Worm (Caenorhabditis elegans): Measurements from ENCODE around the gene Y56A3A.31.

Gene Y56A3A.31

DNA sequence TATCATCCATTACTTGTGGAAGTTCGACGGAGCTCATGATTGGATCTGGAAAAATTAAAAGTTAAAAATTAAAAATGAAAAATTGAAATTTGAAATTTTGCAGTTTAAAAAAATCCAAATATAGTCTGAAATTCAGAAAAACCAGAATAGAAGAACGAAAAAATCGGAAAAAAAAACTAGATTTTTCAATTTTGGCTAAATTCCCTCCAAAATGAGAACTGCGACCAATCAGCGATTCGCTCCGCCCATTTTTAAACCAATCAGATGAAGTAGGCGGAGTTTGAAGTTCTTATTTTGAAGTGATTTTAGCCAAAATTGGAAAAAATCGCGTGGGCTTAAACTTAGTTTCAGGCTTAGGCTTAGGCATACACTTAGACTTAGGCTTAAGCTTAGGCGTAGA lies 27.3 kb upstream of the Y56A3A.31 start, which contains the start of gene Y56A3A.7:
TSS of gene Y56A3A.7 (minus strand) at position 47 of the 400 bp plus-strand sequence.
- TF ChIP-seq lsy-2 (tag; optimal IDR thresholded peaks at IDR 0.05) (no peak), snpc-4 (tag; optimal IDR thresholded peaks at IDR 0.05) (no peak), bed-3 (GFP tag; optimal IDR thresholded peaks at IDR 0.05) (no peak), ztf-11 (tag; optimal IDR thresholded peaks at IDR 0.05) (no peak)

DNA sequence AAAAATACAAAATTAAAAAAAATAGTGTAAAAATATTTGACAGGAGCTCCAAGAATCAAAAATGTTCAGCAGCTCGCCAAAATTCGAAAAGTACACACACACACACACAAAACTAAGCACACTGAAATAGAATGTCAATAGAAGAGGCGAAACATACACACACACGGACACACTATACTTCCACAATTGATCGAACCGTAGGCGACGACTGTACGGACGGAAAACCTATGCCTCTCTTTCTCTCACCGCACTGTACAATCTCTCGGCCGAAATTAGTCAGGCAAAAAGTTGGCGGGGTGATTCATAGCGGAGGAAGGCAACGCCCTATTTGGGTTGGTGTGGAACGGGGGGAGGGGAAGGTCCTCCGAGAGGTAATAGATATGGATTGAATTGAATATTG lies 26.8 kb upstream of the Y56A3A.31 start:
- TF ChIP-seq pha-4 (tag; optimal IDR thresholded peaks at IDR 0.05): peak; percentile 90
- TF ChIP-seq nhr-237 (tag; optimal IDR thresholded peaks at IDR 0.05): no peak

DNA sequence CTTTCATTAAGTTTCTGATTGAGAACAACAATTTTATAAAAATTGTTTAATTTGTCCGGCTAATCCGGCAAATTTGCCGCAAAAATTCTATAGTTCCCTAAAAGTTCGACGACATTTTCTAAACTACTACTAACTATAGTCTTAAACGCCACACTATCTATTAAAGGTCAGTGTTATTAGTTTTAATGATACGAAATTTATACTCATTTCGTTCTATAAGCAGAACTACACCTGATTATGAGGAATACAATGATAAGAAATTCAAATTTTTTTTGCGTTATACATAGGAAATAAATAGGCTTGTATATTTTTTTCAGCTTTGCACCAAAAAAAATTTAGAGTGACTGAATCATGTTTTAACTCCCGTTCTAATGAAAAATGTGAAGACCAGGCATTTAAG lies 25.8 kb upstream of the Y56A3A.31 start:
- TF ChIP-seq nhr-237 (tag; optimal IDR thresholded peaks at IDR 0.05): no peak

DNA sequence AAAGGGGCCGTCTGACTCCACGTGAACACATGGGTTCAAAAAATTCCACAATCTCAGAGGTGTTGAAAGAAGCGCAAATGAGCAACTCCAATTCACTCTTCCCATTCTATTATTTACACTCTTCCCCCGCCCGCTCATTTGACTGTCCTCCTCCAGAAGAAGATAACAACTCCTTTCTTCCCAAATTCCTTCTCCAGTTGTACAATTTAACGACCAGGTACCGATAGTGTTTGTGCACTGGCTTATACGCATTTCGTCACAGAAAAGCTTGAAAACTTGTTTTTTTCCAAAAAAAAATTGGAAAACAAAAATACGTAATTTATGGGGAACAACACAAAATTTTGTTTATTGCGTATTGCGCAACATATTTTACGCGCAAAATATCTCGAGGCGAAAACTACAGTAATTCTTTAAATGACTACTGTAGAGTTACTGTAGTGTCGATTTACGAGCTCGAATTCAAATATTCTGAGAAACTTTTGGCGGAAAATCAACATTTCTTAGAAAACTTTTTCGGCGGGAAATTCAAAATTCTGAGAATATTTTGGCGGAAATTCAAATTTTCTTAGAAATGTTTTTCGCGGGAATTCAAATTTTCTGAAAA lies 24.9 kb upstream of the Y56A3A.31 start:
- no peak for TF ChIP-seq ces-1 (GFP tag; optimal IDR thresholded peaks at IDR 0.05)
- no peak for TF ChIP-seq flh-1 (GFP tag; optimal IDR thresholded peaks at IDR 0.05)
- peak; percentile 53 for TF ChIP-seq zip-8 (tag; optimal IDR thresholded peaks at IDR 0.05)
- TF ChIP-seq cnd-1 (tag; optimal IDR thresholded peaks at IDR 0.05): no peak
- no peak for TF ChIP-seq nhr-2 (tag; optimal IDR thresholded peaks at IDR 0.05)

DNA sequence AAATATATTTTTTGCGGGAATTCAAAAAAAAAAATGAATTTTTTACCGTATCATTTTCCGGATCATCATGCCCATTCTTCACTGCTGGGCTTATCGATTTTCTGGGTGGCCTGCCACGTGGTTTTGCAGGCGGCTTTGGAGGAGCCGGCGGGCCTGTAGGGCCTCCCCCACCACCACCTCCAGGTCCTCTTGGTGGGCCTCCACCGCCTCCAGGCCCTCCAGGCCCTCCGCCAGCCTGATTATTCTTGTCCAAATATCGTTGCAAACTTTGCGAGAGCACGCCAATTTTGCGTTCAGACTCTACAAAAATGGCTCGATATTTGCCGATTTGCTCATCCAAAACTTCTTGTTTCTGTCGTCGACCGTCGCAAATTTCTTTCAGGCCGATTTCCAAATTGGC lies 23.2 kb upstream of the Y56A3A.31 start:
- no peak for TF ChIP-seq M03D4.4 (tag; optimal IDR thresholded peaks at IDR 0.05)
- TF ChIP-seq tbx-8 (GFP tag; optimal IDR thresholded peaks at IDR 0.05): no peak
- no peak for TF ChIP-seq sem-2 (GFP tag; optimal IDR thresholded peaks at IDR 0.05)
- no peak for TF ChIP-seq ces-1 (GFP tag; optimal IDR thresholded peaks at IDR 0.05)
- no peak for TF ChIP-seq ceh-39 (tag; optimal IDR thresholded peaks at IDR 0.05)
- TF ChIP-seq ceh-43 (GFP tag; optimal IDR thresholded peaks at IDR 0.05): no peak

DNA sequence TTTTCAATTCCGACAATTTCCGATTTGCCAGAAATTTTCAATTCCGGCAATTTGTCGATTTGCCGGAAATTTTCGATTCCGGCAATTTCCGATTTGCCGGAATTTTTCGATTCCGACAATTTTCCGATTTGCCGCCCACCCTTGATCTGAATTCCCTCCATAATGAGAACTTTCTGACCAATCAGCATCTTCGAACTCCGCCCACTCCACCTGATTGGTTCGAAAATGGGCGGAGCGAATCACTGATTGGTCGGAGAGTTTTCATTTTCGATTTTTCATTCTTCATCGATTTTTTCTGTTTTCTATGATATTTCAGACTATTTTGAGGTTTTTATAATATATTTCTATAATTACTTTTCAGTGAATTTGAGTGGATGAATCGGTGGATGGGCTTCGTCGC lies 20.1 kb upstream of the Y56A3A.31 start:
- TF ChIP-seq nhr-2 (tag; optimal IDR thresholded peaks at IDR 0.05) (no peak), ztf-11 (tag; optimal IDR thresholded peaks at IDR 0.05) (no peak)

DNA sequence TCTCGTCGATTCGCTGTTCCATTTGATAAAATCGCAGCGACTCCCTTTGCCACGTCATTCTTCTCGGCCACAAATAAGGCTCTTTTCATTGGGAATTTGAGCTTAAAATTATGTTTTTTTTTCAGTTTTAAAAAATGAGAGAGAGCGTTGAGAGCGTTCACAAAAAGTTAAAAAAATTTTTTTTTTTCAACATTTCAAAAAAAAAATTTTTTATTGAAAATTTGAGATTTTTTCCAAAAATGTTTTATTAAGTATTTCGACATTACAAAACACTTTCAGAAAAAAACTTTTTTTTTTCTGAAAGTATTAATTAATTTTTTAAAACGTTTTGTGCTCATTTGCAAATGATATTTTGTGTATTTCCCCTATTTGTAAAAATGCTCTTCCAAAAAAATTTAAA lies 14.2 kb upstream of the Y56A3A.31 start, which contains the start of gene top-3:
TSS of gene top-3 (minus strand) at position 101 of the 400 bp plus-strand sequence.
- no peak for TF ChIP-seq blmp-1 (tag; optimal IDR thresholded peaks at IDR 0.05)
- TF ChIP-seq ceh-43 (GFP tag; optimal IDR thresholded peaks at IDR 0.05): no peak
- no peak for TF ChIP-seq lin-32 (GFP tag; optimal IDR thresholded peaks at IDR 0.05)
- TF ChIP-seq unc-120 (tag; optimal IDR thresholded peaks at IDR 0.05; ENCODE audit: poor library complexity, severe bottlenecking): no peak

DNA sequence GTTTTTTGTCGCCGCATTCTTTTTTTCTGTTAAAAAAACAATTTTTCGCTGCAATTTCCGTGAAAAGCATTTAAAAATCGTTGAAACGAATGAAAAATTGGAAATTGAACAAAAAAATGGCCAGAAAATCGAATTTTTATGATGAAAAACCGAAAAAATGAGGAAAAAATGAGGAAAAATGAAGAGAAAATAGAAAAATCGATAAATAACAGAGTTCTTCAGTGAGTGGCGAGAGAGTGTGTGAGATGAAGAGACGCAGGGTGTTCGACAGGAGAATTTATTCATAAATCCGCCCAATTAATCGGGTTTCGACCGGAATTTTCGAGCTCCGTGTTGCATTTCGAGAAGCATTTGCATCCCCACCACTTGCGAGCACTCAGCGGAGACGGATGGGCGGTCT lies 2.9 kb upstream of the Y56A3A.31 start, which contains the start of gene Y56A3A.28:
TSS of gene Y56A3A.28 (minus strand) at position 33 of the 400 bp plus-strand sequence.
- TF ChIP-seq ces-1 (GFP tag; optimal IDR thresholded peaks at IDR 0.05) (peak; percentile 46), blmp-1 (tag; optimal IDR thresholded peaks at IDR 0.05) (no peak)

DNA sequence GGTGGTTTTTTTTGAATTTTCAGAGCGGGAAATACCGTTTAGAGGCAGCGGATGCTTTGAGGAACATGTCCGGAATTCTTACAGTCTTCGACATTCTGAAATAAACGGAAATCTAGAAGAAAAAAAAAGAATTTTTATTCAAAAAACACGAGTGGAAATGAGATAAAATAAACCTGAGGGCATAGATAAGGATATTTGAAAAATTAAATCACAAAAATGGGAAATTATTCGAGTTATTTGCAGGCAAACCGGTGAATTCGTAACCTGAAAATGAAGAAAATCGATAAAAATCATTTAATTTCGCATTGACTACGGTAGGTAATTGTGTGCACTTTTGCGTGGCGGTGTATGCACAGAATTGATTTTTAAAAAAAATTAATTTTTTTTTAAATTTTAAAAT lies 281 bp upstream of the Y56A3A.31 start, which contains the start of gene ung-1:
TSS of gene ung-1 (minus strand) at position 101 of the 400 bp plus-strand sequence.
- TF ChIP-seq lsy-2 (tag; optimal IDR thresholded peaks at IDR 0.05): no peak
- TF ChIP-seq pha-4 (tag; optimal IDR thresholded peaks at IDR 0.05): no peak
- no peak for TF ChIP-seq elt-3 (tag; optimal IDR thresholded peaks at IDR 0.05)
- TF ChIP-seq flh-1 (GFP tag; optimal IDR thresholded peaks at IDR 0.05): no peak
- no peak for TF ChIP-seq snpc-4 (tag; optimal IDR thresholded peaks at IDR 0.05)
- TF ChIP-seq M03D4.4 (tag; optimal IDR thresholded peaks at IDR 0.05): no peak
- no peak for TF ChIP-seq elt-1 (tag; optimal IDR thresholded peaks at IDR 0.05; ENCODE audit: borderline replicate concordance, insufficient read depth)
- TF ChIP-seq hlh-1 (tag; optimal IDR thresholded peaks at IDR 0.05): no peak
- no peak for TF ChIP-seq sem-2 (GFP tag; optimal IDR thresholded peaks at IDR 0.05)
- no peak for TF ChIP-seq lin-32 (GFP tag; optimal IDR thresholded peaks at IDR 0.05)
- no peak for TF ChIP-seq nhr-237 (tag; optimal IDR thresholded peaks at IDR 0.05)
- TF ChIP-seq sptf-1 (tag; optimal IDR thresholded peaks at IDR 0.05): no peak
